Worm (Caenorhabditis elegans) whole organism, L4 larva: ENCODE data around the gene C33D9.6.

Source experiments
- F37D6.2 ChIP-seq: sonication (generic microtip); optimal IDR thresholded peaks from 2 replicates; lab custom pipeline; 2016; ENCODE audit warnings: mild to moderate bottlenecking, missing genetic modification characterization, missing compliant biosample characterization
- gei-8 ChIP-seq: fragments of 200-800 bp; sonication (Bioruptor generic); optimal IDR thresholded peaks from 2 replicates; lab custom pipeline; 2018; ENCODE audit warnings: mild to moderate bottlenecking, missing genetic modification characterization, missing compliant biosample characterization
- snpc-4 ChIP-seq: fragments of 150-350 bp; optimal IDR thresholded peaks from 2 replicates; lab custom pipeline; 2014; ENCODE audit warnings: missing biosample characterization, missing genetic modification characterization
- spr-1 ChIP-seq: sonication (generic microtip); optimal IDR thresholded peaks from 2 replicates; lab custom pipeline; 2016; ENCODE audit warnings: mild to moderate bottlenecking, missing genetic modification characterization, missing compliant biosample characterization
- ztf-11 ChIP-seq: fragments of 150-350 bp; optimal IDR thresholded peaks from 2 replicates; lab custom pipeline; 2014; ENCODE audit warnings: missing biosample characterization, missing genetic modification characterization

ce11 chrIV:8745591-8746302, 32.2 kb downstream of the C33D9.6 start, which contains the start of the genes F20C5.7 and parg-1:
- TF ChIP-seq snpc-4 (tag; lab: Kevin White, UChicago) (no peak), gei-8 (GFP tag; lab: Kevin White, UChicago) (no peak), ztf-11 (tag; lab: Kevin White, UChicago) (no peak), spr-1 (tag; lab: Kevin White, UChicago) (no peak), F37D6.2 (tag; lab: Kevin White, UChicago) (no peak)
